Worm (Caenorhabditis elegans): ENCODE data around the gene C45G7.4.

C45G7.4 gene

DNA sequence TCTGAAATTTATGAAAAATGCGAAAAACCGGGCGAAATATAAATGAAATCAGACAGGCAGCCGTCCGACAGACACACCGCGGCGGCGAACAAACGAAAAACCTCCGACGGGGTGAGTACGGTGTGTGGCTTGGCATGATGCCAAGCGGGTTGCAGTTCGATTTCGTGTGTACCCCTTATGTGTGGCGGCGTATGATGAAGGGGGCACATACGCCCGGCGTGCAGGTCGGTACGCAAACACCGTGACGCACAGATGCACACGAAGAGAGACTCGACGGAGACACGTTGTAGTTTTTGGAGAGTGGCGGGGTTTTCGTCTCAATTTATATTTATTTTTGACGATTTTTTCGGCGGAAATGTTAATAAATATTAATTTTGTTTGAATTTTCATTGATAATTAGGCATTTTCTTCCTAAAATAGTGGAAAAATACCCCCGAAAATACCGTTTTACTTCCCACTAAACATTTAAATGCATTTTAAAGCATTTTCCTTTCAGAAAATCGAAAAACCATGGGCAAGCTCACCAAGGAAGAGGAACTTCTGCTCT is 43.8 kb upstream of the C45G7.4 start, which contains the start of gene trap-3 (continued):
- TF ChIP-seq nhr-67 (tag; optimal IDR thresholded peaks at IDR 0.05) (no peak), skn-1 (tag; optimal IDR thresholded peaks at IDR 0.05) (peak; percentile 63), nhr-43 (tag; optimal IDR thresholded peaks at IDR 0.05; ENCODE audit: poor library complexity, severe bottlenecking) (peak; percentile 96), elt-1 (tag; optimal IDR thresholded peaks at IDR 0.05) (peak; percentile 34), zag-1 (tag; optimal IDR thresholded peaks at IDR 0.05) (no peak), hmg-11 (tag; optimal IDR thresholded peaks at IDR 0.05) (peak; percentile 96), fos-1 (tag; optimal IDR thresholded peaks at IDR 0.05) (no peak)

DNA sequence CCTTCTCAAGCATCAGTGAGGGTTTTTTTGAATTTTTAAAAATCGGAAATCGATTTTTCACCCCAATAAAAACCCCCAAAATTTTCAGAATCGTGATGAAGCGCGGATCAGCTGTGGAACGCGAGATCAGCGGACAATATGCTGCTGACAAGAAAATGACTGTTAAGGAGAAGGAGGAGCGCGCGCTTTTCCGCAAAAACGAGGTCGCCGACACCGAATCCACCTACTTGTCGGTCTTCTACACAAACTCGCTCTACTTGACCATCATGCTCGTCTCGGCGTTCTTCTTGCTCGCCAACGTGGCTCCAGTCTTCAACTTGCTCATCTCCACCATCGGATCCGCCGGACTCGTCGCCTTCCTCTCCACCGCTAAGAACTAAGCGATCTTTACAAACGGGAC is 43.0 kb upstream of the C45G7.4 start:
- TF ChIP-seq nhr-237 (tag; optimal IDR thresholded peaks at IDR 0.05) (no peak), fos-1 (tag; optimal IDR thresholded peaks at IDR 0.05) (no peak), nhr-23 (tag; optimal IDR thresholded peaks at IDR 0.05) (no peak), snpc-4 (tag; optimal IDR thresholded peaks at IDR 0.05) (no peak), nhr-28 (tag; optimal IDR thresholded peaks at IDR 0.05) (no peak), nhr-12 (tag; optimal IDR thresholded peaks at IDR 0.05) (no peak), skn-1 (tag; optimal IDR thresholded peaks at IDR 0.05) (no peak), zag-1 (tag; optimal IDR thresholded peaks at IDR 0.05) (no peak), elt-2 (tag; optimal IDR thresholded peaks at IDR 0.05) (no peak), unc-62 (GFP tag; optimal IDR thresholded peaks at IDR 0.05) (no peak), elt-1 (tag; optimal IDR thresholded peaks at IDR 0.05) (no peak), lin-15B (tag; optimal IDR thresholded peaks at IDR 0.05) (no peak), aly-2 (tag; optimal IDR thresholded peaks at IDR 0.05) (no peak), egl-5 (tag; optimal IDR thresholded peaks at IDR 0.05) (no peak)

DNA sequence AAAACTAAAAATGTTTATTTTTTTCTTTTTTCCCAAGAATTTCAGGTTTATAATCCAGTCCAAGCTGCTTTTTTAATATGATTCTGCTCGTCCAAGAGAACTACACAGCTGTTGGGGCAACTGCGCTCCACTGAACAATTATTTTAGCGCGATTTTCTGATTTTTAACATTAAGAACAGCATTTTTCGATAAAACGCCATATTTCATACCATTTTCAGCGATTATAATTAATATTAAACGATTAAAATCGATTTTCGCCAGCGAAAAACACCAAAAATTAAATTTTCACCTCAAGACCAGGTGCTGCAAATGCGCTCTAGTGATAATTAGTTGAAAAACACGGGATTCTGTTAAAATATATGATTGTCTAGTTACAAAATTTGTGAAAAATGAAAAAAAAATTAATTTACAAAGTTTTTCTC is 42.5 kb upstream of the C45G7.4 start:
- TF ChIP-seq pqm-1 (tag; optimal IDR thresholded peaks at IDR 0.05) (no peak), lsy-12 (tag; optimal IDR thresholded peaks at IDR 0.05) (peak; percentile 35), mdl-1 (tag; optimal IDR thresholded peaks at IDR 0.05) (no peak), eor-1 (tag; optimal IDR thresholded peaks at IDR 0.05) (no peak), fkh-10 (GFP tag; optimal IDR thresholded peaks at IDR 0.05) (no peak), nhr-67 (tag; optimal IDR thresholded peaks at IDR 0.05) (no peak), fos-1 (tag; optimal IDR thresholded peaks at IDR 0.05) (no peak), nhr-77 (tag; optimal IDR thresholded peaks at IDR 0.05) (peak; percentile 18), jun-1 (tag; optimal IDR thresholded peaks at IDR 0.05) (no peak), aly-2 (tag; optimal IDR thresholded peaks at IDR 0.05) (peak; percentile 45), daf-12 (tag; optimal IDR thresholded peaks at IDR 0.05) (no peak), R02D3.7 (tag; optimal IDR thresholded peaks at IDR 0.05) (no peak), nhr-76 (tag; optimal IDR thresholded peaks at IDR 0.05) (no peak), egl-27 (tag; optimal IDR thresholded peaks at IDR 0.05) (no peak), nhr-43 (tag; optimal IDR thresholded peaks at IDR 0.05; ENCODE audit: poor library complexity, severe bottlenecking) (peak; percentile 44), pha-4 (tag; optimal IDR thresholded peaks at IDR 0.05) (peak; percentile 53), skn-1 (tag; optimal IDR thresholded peaks at IDR 0.05) (no peak), lin-39 (tag; optimal IDR thresholded peaks at IDR 0.05) (no peak), ceh-16 (tag; optimal IDR thresholded peaks at IDR 0.05) (no peak), snpc-4 (tag; optimal IDR thresholded peaks at IDR 0.05) (no peak), nhr-25 (tag; optimal IDR thresholded peaks at IDR 0.05) (no peak), unc-39 (tag; optimal IDR thresholded peaks at IDR 0.05) (no peak), ztf-4 (tag; optimal IDR thresholded peaks at IDR 0.05) (no peak), nhr-23 (tag; optimal IDR thresholded peaks at IDR 0.05) (peak; percentile 37), ZK546.5 (tag; optimal IDR thresholded peaks at IDR 0.05) (no peak), nfya-1 (tag; optimal IDR thresholded peaks at IDR 0.05; ENCODE audit: insufficient read depth) (peak; percentile 41), mml-1 (tag; optimal IDR thresholded peaks at IDR 0.05) (no peak), elt-1 (tag; optimal IDR thresholded peaks at IDR 0.05) (no peak), egl-5 (tag; optimal IDR thresholded peaks at IDR 0.05) (no peak), elt-3 (tag; optimal IDR thresholded peaks at IDR 0.05) (no peak), nhr-28 (tag; optimal IDR thresholded peaks at IDR 0.05) (no peak), ceh-82 (tag; optimal IDR thresholded peaks at IDR 0.05) (no peak), nhr-237 (tag; optimal IDR thresholded peaks at IDR 0.05) (no peak), sea-2 (GFP tag; optimal IDR thresholded peaks at IDR 0.05) (no peak), elt-2 (tag; optimal IDR thresholded peaks at IDR 0.05) (peak; percentile 31), unc-62 (GFP tag; optimal IDR thresholded peaks at IDR 0.05) (no peak), lin-15B (tag; optimal IDR thresholded peaks at IDR 0.05) (peak; percentile 5), tbx-2 (tag; optimal IDR thresholded peaks at IDR 0.05) (no peak), fkh-2 (tag; optimal IDR thresholded peaks at IDR 0.05) (no peak), ama-1 (optimal IDR thresholded peaks at IDR 0.05) (peak; percentile 51), ceh-28 (tag; optimal IDR thresholded peaks at IDR 0.05) (peak; percentile 42), hmg-11 (tag; optimal IDR thresholded peaks at IDR 0.05) (peak; percentile 31), nhr-11 (tag; optimal IDR thresholded peaks at IDR 0.05) (no peak), zag-1 (tag; optimal IDR thresholded peaks at IDR 0.05) (no peak), nhr-12 (tag; optimal IDR thresholded peaks at IDR 0.05) (no peak), ztf-11 (tag; optimal IDR thresholded peaks at IDR 0.05) (no peak), ceh-9 (tag; optimal IDR thresholded peaks at IDR 0.05) (no peak)
